ENCODE assay signal across 1 fruit fly cellular context in the genomic region with DNA sequence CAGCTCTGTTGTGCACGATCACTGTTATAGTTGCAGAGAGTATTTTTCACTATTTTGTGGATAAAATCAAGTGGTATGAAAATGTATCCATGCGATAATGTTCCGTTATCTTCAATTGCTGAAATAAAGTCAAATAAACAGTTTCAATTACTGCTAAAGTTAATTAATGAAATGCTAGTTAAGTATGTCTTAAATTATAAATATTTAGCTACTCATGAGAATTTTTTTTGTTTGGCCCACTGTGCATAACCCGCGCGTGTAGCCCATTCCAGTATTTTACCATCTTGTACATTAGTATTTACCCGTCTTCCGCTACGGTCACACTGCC.
A peak's percentile ranks its signal among the peaks of the same experiment; 100 is the strongest.
TF ChIP-seq lines count a peak whose summit lies in the region.

Gene Ada3, plus strand, starts transcription at position 292 of the 328 bp plus-strand sequence.

TF ChIP-seq in whole organism, embryonic, 481 proteins besides CTCF, POLR2A, EP300 and RAD21 (continued from another document):
- TF ChIP-seq CG2116 (GFP tag; optimal IDR thresholded peaks at IDR 0.05; lab: Kevin White, UChicago) (peak; percentile 57), bcd (GFP tag; optimal IDR thresholded peaks at IDR 0.05; lab: Kevin White, UChicago) (peak; percentile 79), NC2β (GFP tag; optimal IDR thresholded peaks at IDR 0.05; lab: Kevin White, UChicago) (peak; percentile 76), CG10565 (GFP tag; optimal IDR thresholded peaks at IDR 0.05; lab: Kevin White, UChicago) (no peak), CG14441 (GFP tag; IDR thresholded peaks at IDR 0.05; lab: Robert Waterston, UW) (peak; percentile 54; the same call in 1 of the 2 replicates), Meics (GFP tag; optimal IDR thresholded peaks at IDR 0.05; lab: Kevin White, UChicago) (peak; percentile 75), CG14710 (tag; optimal IDR thresholded peaks at IDR 0.05; lab: Kevin White, UChicago) (peak; percentile 74), MTF-1 (GFP tag; optimal IDR thresholded peaks at IDR 0.05; lab: Kevin White, UChicago; ENCODE audit: borderline replicate concordance) (no peak), CG8924 (tag; optimal IDR thresholded peaks at IDR 0.05; lab: Kevin White, UChicago) (peak; percentile 75), dati (GFP tag; IDR thresholded peaks at IDR 0.05; lab: Robert Waterston, UW) (no peak), CG3281 (GFP tag; optimal IDR thresholded peaks at IDR 0.05; lab: Kevin White, UChicago) (peak; percentile 81), danr (GFP tag; IDR thresholded peaks at IDR 0.05; lab: Robert Waterston, UW) (0 out of 2 replicates have a peak, but pooled peaks have one; percentile 53), HLHmδ (GFP tag; optimal IDR thresholded peaks at IDR 0.05; lab: Kevin White, UChicago) (no peak), Hmx (GFP tag; optimal IDR thresholded peaks at IDR 0.05; lab: Kevin White, UChicago) (peak; percentile 70), CG12104 (GFP tag; optimal IDR thresholded peaks at IDR 0.05; lab: Kevin White, UChicago) (peak; percentile 60), CG2889 (GFP tag; IDR thresholded peaks at IDR 0.05; lab: Robert Waterston, UW) (peak; percentile 43; the same call in 1 of the 3 replicates), oc (tag; optimal IDR thresholded peaks at IDR 0.05; lab: Kevin White, UChicago) (no peak), MBD-R2 (GFP tag; IDR thresholded peaks at IDR 0.05; lab: Robert Waterston, UW) (peak; percentile 68), CG6765 (GFP tag; optimal IDR thresholded peaks at IDR 0.05; lab: Kevin White, UChicago) (peak; percentile 48), emc (GFP tag; optimal IDR thresholded peaks at IDR 0.05; lab: Kevin White, UChicago) (peak; percentile 65), gce (GFP tag; IDR thresholded peaks at IDR 0.05; lab: Robert Waterston, UW) (no peak), CG17912 (GFP tag; optimal IDR thresholded peaks at IDR 0.05; lab: Kevin White, UChicago) (no peak), tna (GFP tag; IDR thresholded peaks at IDR 0.05; lab: Robert Waterston, UW; ENCODE audit: partially characterized antibody) (no peak), Hsf (GFP tag; optimal IDR thresholded peaks at IDR 0.05; lab: Kevin White, UChicago) (peak; percentile 87), croc (GFP tag; conservative IDR thresholded peaks at IDR 0.05; lab: Robert Waterston, UW) (peak; percentile 39; the same call in 1 of the 3 replicates), sim (GFP tag; IDR thresholded peaks at IDR 0.05; lab: Robert Waterston, UW) (0 out of 2 replicates have a peak, but pooled peaks have one; percentile 22), CG6683 (GFP tag; optimal IDR thresholded peaks at IDR 0.05; lab: Kevin White, UChicago) (peak; percentile 39), zfh2 (GFP tag; optimal IDR thresholded peaks at IDR 0.05; lab: Kevin White, UChicago) (peak; percentile 75), CG9932 (GFP tag; IDR thresholded peaks at IDR 0.05; lab: Robert Waterston, UW) (peak; percentile 85), lilli (GFP tag; optimal IDR thresholded peaks at IDR 0.05; lab: Kevin White, UChicago) (peak; percentile 87), Taf1 (GFP tag; IDR thresholded peaks at IDR 0.05; lab: Robert Waterston, UW) (peak; percentile 60), Fer2 (tag; optimal IDR thresholded peaks at IDR 0.05; lab: Kevin White, UChicago) (peak; percentile 73), disco-r (GFP tag; optimal IDR thresholded peaks at IDR 0.05; lab: Kevin White, UChicago) (peak; percentile 27), pnt (GFP tag; optimal IDR thresholded peaks at IDR 0.05; lab: Kevin White, UChicago) (peak; percentile 82), Rx (GFP tag; IDR thresholded peaks at IDR 0.05; lab: Robert Waterston, UW) (no peak), D19A (tag; optimal IDR thresholded peaks at IDR 0.05; lab: Kevin White, UChicago) (peak; percentile 38), CG6272 (GFP tag; IDR thresholded peaks at IDR 0.05; lab: Robert Waterston, UW) (peak; percentile 42), CG10654 (GFP tag; optimal IDR thresholded peaks at IDR 0.05; lab: Kevin White, UChicago) (peak; percentile 52), kni (GFP tag; optimal IDR thresholded peaks at IDR 0.05; lab: Kevin White, UChicago) (no peak), CG1792 (GFP tag; optimal IDR thresholded peaks at IDR 0.05; lab: Kevin White, UChicago) (peak; percentile 61), CG4424 (GFP tag; optimal IDR thresholded peaks at IDR 0.05; lab: Kevin White, UChicago) (peak; percentile 87), zen (tag; optimal IDR thresholded peaks at IDR 0.05; lab: Kevin White, UChicago) (peak; percentile 58), gt (GFP tag; IDR thresholded peaks at IDR 0.05; lab: Robert Waterston, UW) (no peak), NK7.1 (GFP tag; optimal IDR thresholded peaks at IDR 0.05; lab: Kevin White, UChicago) (peak; percentile 64), CG9817 (tag; optimal IDR thresholded peaks at IDR 0.05; lab: Kevin White, UChicago) (peak; percentile 77), Bgb (GFP tag; IDR thresholded peaks at IDR 0.05; lab: Robert Waterston, UW; ENCODE audit: partially characterized antibody) (no peak), chn (GFP tag; optimal IDR thresholded peaks at IDR 0.05; lab: Kevin White, UChicago) (peak; percentile 61), Neu2 (GFP tag; optimal IDR thresholded peaks at IDR 0.05; lab: Kevin White, UChicago; ENCODE audit: borderline replicate concordance) (no peak), CG33557 (GFP tag; optimal IDR thresholded peaks at IDR 0.05; lab: Kevin White, UChicago) (peak; percentile 35), CG42726 (GFP tag; IDR thresholded peaks at IDR 0.05; lab: Robert Waterston, UW; ENCODE audit: partially characterized antibody) (no peak), Aef1 (GFP tag; IDR thresholded peaks at IDR 0.05; lab: Robert Waterston, UW) (peak; percentile 63), CG11093 (GFP tag; IDR thresholded peaks at IDR 0.05; lab: Robert Waterston, UW) (peak; percentile 50; the same call in 1 of the 3 replicates), ewg (GFP tag; optimal IDR thresholded peaks at IDR 0.05; lab: Kevin White, UChicago) (peak; percentile 58), ap (GFP tag; IDR thresholded peaks at IDR 0.05; lab: Robert Waterston, UW) (0 out of 2 replicates have a peak, but pooled peaks have one; percentile 4), ci (GFP tag; IDR thresholded peaks at IDR 0.05; lab: Robert Waterston, UW) (peak; percentile 74; the same call in 2 of the 3 replicates), dm (GFP tag; optimal IDR thresholded peaks at IDR 0.05; lab: Kevin White, UChicago) (peak; percentile 75), CoRest (tag; optimal IDR thresholded peaks at IDR 0.05; lab: Kevin White, UChicago) (peak; percentile 79), Nf-YC (tag; optimal IDR thresholded peaks at IDR 0.05; lab: Kevin White, UChicago) (peak; percentile 68), tup (GFP tag; optimal IDR thresholded peaks at IDR 0.05; lab: Kevin White, UChicago) (peak; percentile 53), CG15011 (GFP tag; optimal IDR thresholded peaks at IDR 0.05; lab: Kevin White, UChicago) (peak; percentile 42), eyg (GFP tag; optimal IDR thresholded peaks at IDR 0.05; lab: Kevin White, UChicago) (peak; percentile 63), CG13123 (GFP tag; optimal IDR thresholded peaks at IDR 0.05; lab: Kevin White, UChicago) (peak; percentile 34), CG2875 (GFP tag; optimal IDR thresholded peaks at IDR 0.05; lab: Kevin White, UChicago) (no peak), CG5953 (GFP tag; IDR thresholded peaks at IDR 0.05; lab: Robert Waterston, UW) (no peak; the same call in 1 of the 2 replicates), Optix (GFP tag; IDR thresholded peaks at IDR 0.05; lab: Robert Waterston, UW) (no peak; the same call in 2 of the 3 replicates), CG3065 (GFP tag; optimal IDR thresholded peaks at IDR 0.05; lab: Kevin White, UChicago) (no peak), sens (GFP tag; lab: Kevin White, UChicago) (peak; percentile 97), CG17328 (GFP tag; IDR thresholded peaks at IDR 0.05; lab: Robert Waterston, UW) (peak; percentile 67), CG31441 (GFP tag; IDR thresholded peaks at IDR 0.05; lab: Robert Waterston, UW) (peak; percentile 67), CG13296 (GFP tag; optimal IDR thresholded peaks at IDR 0.05; lab: Kevin White, UChicago) (peak; percentile 66), CG10274 (GFP tag; optimal IDR thresholded peaks at IDR 0.05; lab: Kevin White, UChicago) (peak; percentile 28), Rfx (GFP tag; IDR thresholded peaks at IDR 0.05; lab: Robert Waterston, UW) (peak; percentile 79; the same call in 1 of the 2 replicates), crc (GFP tag; optimal IDR thresholded peaks at IDR 0.05; lab: Kevin White, UChicago) (peak; percentile 61), wor (GFP tag; IDR thresholded peaks at IDR 0.05; lab: Robert Waterston, UW) (no peak), CG12659 (GFP tag; optimal IDR thresholded peaks at IDR 0.05; lab: Kevin White, UChicago) (peak; percentile 88), CG15073 (GFP tag; optimal IDR thresholded peaks at IDR 0.05; lab: Kevin White, UChicago) (no peak), kay (GFP tag; optimal IDR thresholded peaks at IDR 0.05; lab: Kevin White, UChicago) (peak; percentile 27), rib (GFP tag; IDR thresholded peaks at IDR 0.05; lab: Robert Waterston, UW) (no peak), Side (GFP tag; optimal IDR thresholded peaks at IDR 0.05; lab: Kevin White, UChicago) (peak; percentile 68), Hr78 (GFP tag; optimal IDR thresholded peaks at IDR 0.05; lab: Kevin White, UChicago) (no peak), gcm2 (GFP tag; optimal IDR thresholded peaks at IDR 0.05; lab: Kevin White, UChicago) (peak; percentile 42), B-H1 (GFP tag; IDR thresholded peaks at IDR 0.05; lab: Robert Waterston, UW) (peak; percentile 40; the same call in 1 of the 3 replicates), Hr51 (GFP tag; optimal IDR thresholded peaks at IDR 0.05; lab: Kevin White, UChicago) (peak; percentile 72 to 77), ara (GFP tag; IDR thresholded peaks at IDR 0.05; lab: Robert Waterston, UW) (no peak), sc (optimal IDR thresholded peaks at IDR 0.05; lab: Kevin White, UChicago) (no peak), sc (GFP tag; optimal IDR thresholded peaks at IDR 0.05; lab: Kevin White, UChicago) (peak; percentile 28), Hand (GFP tag; optimal IDR thresholded peaks at IDR 0.05; lab: Kevin White, UChicago) (peak; percentile 36), dpn (GFP tag; optimal IDR thresholded peaks at IDR 0.05; lab: Kevin White, UChicago) (peak; percentile 76 to 81), CG11560 (tag; IDR thresholded peaks at IDR 0.05; lab: Robert Waterston, UW) (no peak), H2.0 (GFP tag; IDR thresholded peaks at IDR 0.05; lab: Robert Waterston, UW) (peak; percentile 37; the same call in 1 of the 2 replicates), Gug (GFP tag; IDR thresholded peaks at IDR 0.05; lab: Robert Waterston, UW) (peak; percentile 60; the same call in 2 of the 4 replicates), Poxn (GFP tag; IDR thresholded peaks at IDR 0.05; lab: Robert Waterston, UW) (no peak), usp (GFP tag; optimal IDR thresholded peaks at IDR 0.05; lab: Kevin White, UChicago) (no peak), CG11247 (GFP tag; IDR thresholded peaks at IDR 0.05; lab: Robert Waterston, UW) (peak; percentile 53; the same call in 1 of the 2 replicates), CG1602 (GFP tag; optimal IDR thresholded peaks at IDR 0.05; lab: Kevin White, UChicago) (peak; percentile 67), otp (GFP tag; IDR thresholded peaks at IDR 0.05; lab: Robert Waterston, UW) (no peak; the same call in 2 of the 3 replicates), CG10321 (GFP tag; IDR thresholded peaks at IDR 0.05; lab: Robert Waterston, UW) (no peak)
